1 fruit fly cellular context compared by ENCODE assay signal in the genomic region with DNA sequence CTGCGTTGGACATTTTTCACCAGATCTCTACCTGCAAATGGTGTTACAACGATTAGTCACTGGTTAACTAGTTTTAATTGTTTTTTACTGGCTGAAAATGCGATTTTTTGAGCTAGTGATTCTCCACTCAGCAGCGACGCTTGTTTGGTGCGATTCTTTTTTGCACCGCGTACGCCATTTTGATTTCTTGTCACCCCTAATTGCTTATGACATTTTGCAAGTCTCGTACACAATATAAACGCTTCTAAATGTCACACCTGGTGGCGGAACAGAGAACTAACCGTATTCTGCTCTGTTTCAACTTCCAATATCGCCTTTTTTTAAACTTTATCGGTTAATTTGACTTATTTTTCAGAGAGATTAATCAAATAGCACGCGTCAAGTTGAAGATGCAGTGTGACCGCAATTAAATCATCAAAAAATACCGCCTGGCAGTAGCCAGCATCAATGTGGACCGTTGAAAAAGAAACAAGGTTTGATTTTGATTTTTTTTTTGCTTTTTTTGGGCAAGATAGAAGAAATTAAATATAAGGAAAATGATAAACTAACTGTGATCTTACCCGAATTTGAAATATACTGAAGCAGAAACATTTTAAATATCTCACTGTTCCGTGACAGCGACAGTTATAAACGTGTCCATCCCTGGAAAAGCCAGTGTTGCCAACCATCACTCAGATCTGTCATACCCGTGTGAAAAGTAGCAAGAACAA.
TF ChIP-seq lines count a peak whose summit lies in the region.

A gene (plus strand): TSS at position 430 of the 710 bp plus-strand sequence.
A gene (minus strand): TSS at position 491 of the 710 bp plus-strand sequence.

TF ChIP-seq in whole organism, embryonic, 481 proteins besides CTCF, POLR2A, EP300 and RAD21 (continued from another document):
- TF ChIP-seq Gug (GFP tag; IDR thresholded peaks at IDR 0.05; lab: Robert Waterston, UW) = peak; percentile 77
- TF ChIP-seq CG14667 (GFP tag; IDR thresholded peaks at IDR 0.05; lab: Robert Waterston, UW) = no peak
- TF ChIP-seq bcd (GFP tag; optimal IDR thresholded peaks at IDR 0.05; lab: Kevin White, UChicago) = peak; percentile 72
- no peak for TF ChIP-seq CG6683 (GFP tag; optimal IDR thresholded peaks at IDR 0.05; lab: Kevin White, UChicago)
- peak; percentile 73 for TF ChIP-seq CG9727 (GFP tag; optimal IDR thresholded peaks at IDR 0.05; lab: Kevin White, UChicago)
- TF ChIP-seq wdn (GFP tag; IDR thresholded peaks at IDR 0.05; lab: Robert Waterston, UW) = peak; percentile 59
- peak; percentile 35 for TF ChIP-seq CG12219 (GFP tag; optimal IDR thresholded peaks at IDR 0.05; lab: Kevin White, UChicago)
- TF ChIP-seq Fer3 (tag; optimal IDR thresholded peaks at IDR 0.05; lab: Kevin White, UChicago) = peak; percentile 70
- peak; percentile 66 for TF ChIP-seq grau (tag; optimal IDR thresholded peaks at IDR 0.05; lab: Kevin White, UChicago)
- no peak for TF ChIP-seq CG7963 (GFP tag; IDR thresholded peaks at IDR 0.05; lab: Robert Waterston, UW; ENCODE audit: partially characterized antibody)
- peak in 1 of 3 experiments; percentile 68 for TF ChIP-seq lola (GFP tag; optimal IDR thresholded peaks at IDR 0.05; lab: Kevin White, UChicago)
- TF ChIP-seq BEAF-32 (GFP tag; optimal IDR thresholded peaks at IDR 0.05; lab: Kevin White, UChicago) = peak; percentile 60
- TF ChIP-seq CG16815 (GFP tag; optimal IDR thresholded peaks at IDR 0.05; lab: Kevin White, UChicago) = peak; percentile 29
- peak; percentile 90 for TF ChIP-seq HmgD (GFP tag; optimal IDR thresholded peaks at IDR 0.05; lab: Kevin White, UChicago)
- peak; percentile 42; the same call in 1 of the 3 replicates for TF ChIP-seq CG7357 (GFP tag; IDR thresholded peaks at IDR 0.05; lab: Robert Waterston, UW)
- TF ChIP-seq chm (GFP tag; IDR thresholded peaks at IDR 0.05; lab: Robert Waterston, UW) = peak; percentile 89
- no peak for TF ChIP-seq CG34224 (GFP tag; IDR thresholded peaks at IDR 0.05; lab: Robert Waterston, UW; ENCODE audit: partially characterized antibody)
- TF ChIP-seq Chrac-16 (GFP tag; optimal IDR thresholded peaks at IDR 0.05; lab: Kevin White, UChicago) = peak; percentile 83
- TF ChIP-seq Atf-2 (GFP tag; optimal IDR thresholded peaks at IDR 0.05; lab: Kevin White, UChicago) = peak; percentile 74
- peak; percentile 66 for TF ChIP-seq CG10462 (GFP tag; optimal IDR thresholded peaks at IDR 0.05; lab: Kevin White, UChicago)
- TF ChIP-seq cg (GFP tag; optimal IDR thresholded peaks at IDR 0.05; lab: Kevin White, UChicago) = no peak
- TF ChIP-seq sna (GFP tag; IDR thresholded peaks at IDR 0.05; lab: Robert Waterston, UW; ENCODE audit: partially characterized antibody) = no peak
- peak; percentile 12; the same call in 1 of the 2 replicates for TF ChIP-seq unc-4 (GFP tag; IDR thresholded peaks at IDR 0.05; lab: Robert Waterston, UW; ENCODE audit: partially characterized antibody)
- TF ChIP-seq Bdp1 (GFP tag; optimal IDR thresholded peaks at IDR 0.05; lab: Kevin White, UChicago) = peak; percentile 74
- TF ChIP-seq Hand (GFP tag; optimal IDR thresholded peaks at IDR 0.05; lab: Kevin White, UChicago) = no peak
- TF ChIP-seq seq (GFP tag; IDR thresholded peaks at IDR 0.05; lab: Robert Waterston, UW) = no peak
- peak; percentile 71 for TF ChIP-seq CG3163 (GFP tag; optimal IDR thresholded peaks at IDR 0.05; lab: Kevin White, UChicago)
- peak; percentile 82 for TF ChIP-seq vfl (GFP tag; optimal IDR thresholded peaks at IDR 0.05; lab: Kevin White, UChicago)
- TF ChIP-seq CG5180 (GFP tag; optimal IDR thresholded peaks at IDR 0.05; lab: Kevin White, UChicago) = no peak
- TF ChIP-seq CG9932 (GFP tag; IDR thresholded peaks at IDR 0.05; lab: Robert Waterston, UW) = peak; percentile 91
- peak; percentile 56 for TF ChIP-seq HHEX (GFP tag; optimal IDR thresholded peaks at IDR 0.05; lab: Kevin White, UChicago)
- peak; percentile 54 for TF ChIP-seq MESR4 (GFP tag; optimal IDR thresholded peaks at IDR 0.05; lab: Kevin White, UChicago)
- no peak for TF ChIP-seq CG8359 (GFP tag; optimal IDR thresholded peaks at IDR 0.05; lab: Kevin White, UChicago; ENCODE audit: borderline replicate concordance)
- peak; percentile 77 for TF ChIP-seq Dip3 (GFP tag; optimal IDR thresholded peaks at IDR 0.05; lab: Kevin White, UChicago)
- TF ChIP-seq Blimp-1 (GFP tag; optimal IDR thresholded peaks at IDR 0.05; lab: Kevin White, UChicago) = peak; percentile 69
- TF ChIP-seq Mrtf (GFP tag; IDR thresholded peaks at IDR 0.05; lab: Robert Waterston, UW) = no peak
- no peak for TF ChIP-seq Sox100B (GFP tag; optimal IDR thresholded peaks at IDR 0.05; lab: Kevin White, UChicago)
- peak; percentile 71 for TF ChIP-seq CG9817 (tag; optimal IDR thresholded peaks at IDR 0.05; lab: Kevin White, UChicago)
- no peak for TF ChIP-seq Usf (GFP tag; optimal IDR thresholded peaks at IDR 0.05; lab: Kevin White, UChicago)
- TF ChIP-seq Jarid2 (GFP tag; optimal IDR thresholded peaks at IDR 0.05; lab: Kevin White, UChicago) = peak; percentile 45
- TF ChIP-seq CG15269 (tag; optimal IDR thresholded peaks at IDR 0.05; lab: Kevin White, UChicago) = peak; percentile 65
- peak; percentile 79 for TF ChIP-seq MBD-R2 (GFP tag; IDR thresholded peaks at IDR 0.05; lab: Robert Waterston, UW)
- TF ChIP-seq ranshi (GFP tag; IDR thresholded peaks at IDR 0.05; lab: Robert Waterston, UW) = peak; percentile 75
- peak; percentile 81 for TF ChIP-seq kay (GFP tag; optimal IDR thresholded peaks at IDR 0.05; lab: Kevin White, UChicago)
- no peak for TF ChIP-seq sd (tag; optimal IDR thresholded peaks at IDR 0.05; lab: Kevin White, UChicago)
- no peak for TF ChIP-seq Trl (optimal IDR thresholded peaks at IDR 0.05; lab: Kevin White, UChicago)
- peak; percentile 89 for TF ChIP-seq Trl (GFP tag; optimal IDR thresholded peaks at IDR 0.05; lab: Kevin White, UChicago)
- peak; percentile 55 for TF ChIP-seq ewg (GFP tag; optimal IDR thresholded peaks at IDR 0.05; lab: Kevin White, UChicago)
- 0 out of 3 replicates have a peak, but pooled peaks have one; percentile 25 for TF ChIP-seq so (GFP tag; IDR thresholded peaks at IDR 0.05; lab: Robert Waterston, UW)
- peak; percentile 50 for TF ChIP-seq CG18476 (GFP tag; optimal IDR thresholded peaks at IDR 0.05; lab: Kevin White, UChicago)
- peak; percentile 65 for TF ChIP-seq CG13296 (GFP tag; optimal IDR thresholded peaks at IDR 0.05; lab: Kevin White, UChicago)
- peak; percentile 39; the same call in 1 of the 2 replicates for TF ChIP-seq E2f1 (GFP tag; IDR thresholded peaks at IDR 0.05; lab: Robert Waterston, UW)
- peak; percentile 76 for TF ChIP-seq az2 (GFP tag; optimal IDR thresholded peaks at IDR 0.05; lab: Kevin White, UChicago)
- peak; percentile 25 for TF ChIP-seq salm (tag; optimal IDR thresholded peaks at IDR 0.05; lab: Kevin White, UChicago)
- no peak for TF ChIP-seq CG2889 (GFP tag; IDR thresholded peaks at IDR 0.05; lab: Robert Waterston, UW)
- peak; percentile 73 for TF ChIP-seq pnt (GFP tag; optimal IDR thresholded peaks at IDR 0.05; lab: Kevin White, UChicago)
- TF ChIP-seq CG1792 (GFP tag; optimal IDR thresholded peaks at IDR 0.05; lab: Kevin White, UChicago) = peak; percentile 71
- peak; percentile 58; the same call in 1 of the 2 replicates for TF ChIP-seq aop (GFP tag; IDR thresholded peaks at IDR 0.05; lab: Robert Waterston, UW)
- peak; percentile 69 for TF ChIP-seq CG12104 (GFP tag; optimal IDR thresholded peaks at IDR 0.05; lab: Kevin White, UChicago)
- no peak for TF ChIP-seq scrt (GFP tag; optimal IDR thresholded peaks at IDR 0.05; lab: Kevin White, UChicago)
- TF ChIP-seq ase (GFP tag; IDR thresholded peaks at IDR 0.05; lab: Robert Waterston, UW) = 0 out of 3 replicates have a peak, but pooled peaks have one; percentile 59
- peak; percentile 75; the same call in 1 of the 2 replicates for TF ChIP-seq HLH3B (GFP tag; IDR thresholded peaks at IDR 0.05; lab: Robert Waterston, UW)
- no peak for TF ChIP-seq inv (GFP tag; IDR thresholded peaks at IDR 0.05; lab: Robert Waterston, UW; ENCODE audit: partially characterized antibody)
- peak; percentile 90 for TF ChIP-seq pzg (GFP tag; optimal IDR thresholded peaks at IDR 0.05; lab: Kevin White, UChicago)
- peak; percentile 82 for TF ChIP-seq CG13775 (GFP tag; optimal IDR thresholded peaks at IDR 0.05; lab: Kevin White, UChicago)
- peak; percentile 94 for TF ChIP-seq CG3995 (GFP tag; optimal IDR thresholded peaks at IDR 0.05; lab: Kevin White, UChicago)
- no peak; the same call in 1 of the 2 replicates for TF ChIP-seq bbx (GFP tag; IDR thresholded peaks at IDR 0.05; lab: Robert Waterston, UW; ENCODE audit: partially characterized antibody)
- peak; percentile 69 for TF ChIP-seq ara (GFP tag; IDR thresholded peaks at IDR 0.05; lab: Robert Waterston, UW)
- TF ChIP-seq tgo (GFP tag; IDR thresholded peaks at IDR 0.05; lab: Robert Waterston, UW) = peak; percentile 76
- peak; percentile 70 for TF ChIP-seq cas (GFP tag; IDR thresholded peaks at IDR 0.05; lab: Robert Waterston, UW)
- peak; percentile 70 for TF ChIP-seq CG13894 (tag; optimal IDR thresholded peaks at IDR 0.05; lab: Kevin White, UChicago)
- peak; percentile 86 for TF ChIP-seq CG12659 (GFP tag; optimal IDR thresholded peaks at IDR 0.05; lab: Kevin White, UChicago)
- TF ChIP-seq CG2202 (tag; optimal IDR thresholded peaks at IDR 0.05; lab: Kevin White, UChicago) = peak; percentile 41
- TF ChIP-seq pan (optimal IDR thresholded peaks at IDR 0.05; lab: Kevin White, UChicago) = no peak
- TF ChIP-seq pan (GFP tag; optimal IDR thresholded peaks at IDR 0.05 in 1 of 2, IDR thresholded peaks at IDR 0.05 in 1 of 2) = peak in 1 of 2 experiments; percentile 75
- TF ChIP-seq hb (GFP tag; IDR thresholded peaks at IDR 0.05; lab: Robert Waterston, UW; ENCODE audit: partially characterized antibody) = no peak
- peak; percentile 89 for TF ChIP-seq jumu (GFP tag; optimal IDR thresholded peaks at IDR 0.05; lab: Kevin White, UChicago)
- peak; percentile 83 for TF ChIP-seq HLH54F (GFP tag; optimal IDR thresholded peaks at IDR 0.05; lab: Kevin White, UChicago)
- peak; percentile 50 for TF ChIP-seq CG5245 (GFP tag; optimal IDR thresholded peaks at IDR 0.05; lab: Kevin White, UChicago)
- TF ChIP-seq dmrt11E (tag; optimal IDR thresholded peaks at IDR 0.05; lab: Kevin White, UChicago) = peak; percentile 69
- TF ChIP-seq yki (optimal IDR thresholded peaks at IDR 0.05; lab: Kevin White, UChicago) = no peak
- no peak; the same call in none of the 2 replicates for TF ChIP-seq ssp (GFP tag; IDR thresholded peaks at IDR 0.05; lab: Robert Waterston, UW)
- TF ChIP-seq CG17328 (GFP tag; IDR thresholded peaks at IDR 0.05; lab: Robert Waterston, UW) = peak; percentile 72
- TF ChIP-seq Abd-B (GFP tag; optimal IDR thresholded peaks at IDR 0.05; lab: Kevin White, UChicago) = no peak
